Worm (Caenorhabditis elegans): ENCODE data around the gene hsp-60.
A peak's percentile ranks its signal among the peaks of the same experiment; 100 is the strongest.

Gene hsp-60

DNA sequence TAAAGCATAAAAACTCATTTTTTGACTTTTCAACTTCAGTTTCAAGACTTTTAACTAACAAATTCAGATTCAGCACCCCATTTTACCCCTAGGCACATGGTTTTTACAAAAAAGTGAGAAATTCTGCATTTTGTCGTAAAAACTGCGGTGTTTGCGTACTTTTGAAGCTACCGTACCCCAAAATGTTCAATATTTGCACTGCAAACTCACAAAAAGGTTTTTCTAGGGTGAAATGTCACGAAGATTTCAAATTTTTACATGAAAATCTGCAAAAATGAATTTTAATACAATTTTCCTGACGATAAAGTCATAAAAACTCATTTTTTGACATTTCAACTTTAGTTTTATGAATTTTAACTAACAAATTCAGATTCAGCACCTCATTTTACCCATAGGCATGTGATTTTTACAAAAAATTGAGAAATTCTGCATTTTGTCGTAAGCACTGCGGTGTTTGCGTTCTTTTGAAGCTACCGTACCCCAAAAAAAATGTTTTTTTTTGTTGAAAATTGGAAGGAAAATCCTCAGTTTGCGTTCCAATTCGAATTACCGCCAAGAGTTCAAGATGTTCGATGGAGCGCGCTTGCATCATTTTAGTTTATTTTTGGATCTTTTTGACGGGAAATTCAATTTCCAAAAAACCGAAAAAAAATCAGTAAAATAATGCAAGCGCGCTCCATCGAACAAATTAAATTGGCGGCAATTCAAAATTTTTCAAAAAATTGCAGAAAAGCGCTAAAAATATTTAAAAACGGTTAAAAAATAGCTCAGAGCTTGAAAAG is 3.1 kb upstream of the hsp-60 start (continued):
- TF ChIP-seq rpc-1 (optimal IDR thresholded peaks at IDR 0.05) (no peak), rpc-1 (tag; optimal IDR thresholded peaks at IDR 0.05) (no peak), cebp-1 (GFP tag; IDR thresholded peaks at IDR 0.05) (0 out of 2 replicates have a peak, but pooled peaks have one; percentile 7), cebp-1 (tag; optimal IDR thresholded peaks at IDR 0.05) (peak; percentile 68), ztf-22 (GFP tag; optimal IDR thresholded peaks at IDR 0.05) (no peak), snpc-3.4 (tag; optimal IDR thresholded peaks at IDR 0.05) (no peak), B0261.1 (tag; optimal IDR thresholded peaks at IDR 0.05) (peak; percentile 29), aptf-2 (GFP tag; conservative IDR thresholded peaks at IDR 0.05) (no peak), mcd-1 (GFP tag; IDR thresholded peaks at IDR 0.05) (peak; percentile 88), ceh-27 (GFP tag; optimal IDR thresholded peaks at IDR 0.05) (no peak), hsf-1 (GFP tag; IDR thresholded peaks at IDR 0.05) (peak; percentile 82), F37B4.10 (GFP tag; IDR thresholded peaks at IDR 0.05) (no peak), egl-44 (GFP tag; IDR thresholded peaks at IDR 0.05) (no peak), ztf-18 (tag; optimal IDR thresholded peaks at IDR 0.05) (peak; percentile 40), lin-40 (tag; optimal IDR thresholded peaks at IDR 0.05) (peak; percentile 43), nfya-1 (tag; optimal IDR thresholded peaks at IDR 0.05; ENCODE audit: borderline replicate concordance, insufficient read depth) (no peak), ceh-79 (tag; optimal IDR thresholded peaks at IDR 0.05) (peak; percentile 63), tlf-1 (GFP tag; optimal IDR thresholded peaks at IDR 0.05) (peak; percentile 74), madf-6 (GFP tag; IDR thresholded peaks at IDR 0.05) (peak; percentile 63), repo-1 (tag; optimal IDR thresholded peaks at IDR 0.05) (peak; percentile 93), madf-10 (tag; optimal IDR thresholded peaks at IDR 0.05) (peak; percentile 6), snpc-4 (GFP tag; optimal IDR thresholded peaks at IDR 0.05) (no peak), snpc-4 (tag; optimal IDR thresholded peaks at IDR 0.05) (peak in 1 of 4 experiments; percentile 59), Y79H2A.3 (GFP tag; conservative IDR thresholded peaks at IDR 0.05) (no peak; the same call in 1 of the 2 replicates), nfya-2 (GFP tag; IDR thresholded peaks at IDR 0.05) (peak; percentile 78), sptf-2 (GFP tag; optimal IDR thresholded peaks at IDR 0.05) (no peak), Y95B8A.8 (GFP tag; IDR thresholded peaks at IDR 0.05) (peak; percentile 56; the same call in 1 of the 2 replicates), ztf-6 (GFP tag; IDR thresholded peaks at IDR 0.05) (no peak), ccch-3 (GFP tag; optimal IDR thresholded peaks at IDR 0.05) (no peak), Y53F4B.3 (GFP tag; IDR thresholded peaks at IDR 0.05) (no peak), ceh-91 (GFP tag; IDR thresholded peaks at IDR 0.05) (no peak), let-607 (tag; optimal IDR thresholded peaks at IDR 0.05) (peak in 1 of 2 experiments; percentile 47), bed-2 (GFP tag; IDR thresholded peaks at IDR 0.05) (no peak), mel-28 (tag; optimal IDR thresholded peaks at IDR 0.05; ENCODE audit: borderline replicate concordance) (no peak), attf-6 (GFP tag; IDR thresholded peaks at IDR 0.05) (0 out of 2 replicates have a peak, but pooled peaks have one; percentile 37), tbp1 (GFP tag; optimal IDR thresholded peaks at IDR 0.05) (peak; percentile 55), ceh-40 (GFP tag; IDR thresholded peaks at IDR 0.05) (peak; percentile 55; the same call in 1 of the 2 replicates), attf-5 (GFP tag; optimal IDR thresholded peaks at IDR 0.05) (peak; percentile 64), zfh-2 (GFP tag; conservative IDR thresholded peaks at IDR 0.05) (no peak), nhr-90 (tag; optimal IDR thresholded peaks at IDR 0.05) (peak; percentile 64), him-1 (tag; optimal IDR thresholded peaks at IDR 0.05) (no peak), hmg-20 (GFP tag; IDR thresholded peaks at IDR 0.05) (no peak; the same call in 1 of the 2 replicates), rcor-1 (GFP tag; IDR thresholded peaks at IDR 0.05) (peak; percentile 47; the same call in 1 of the 2 replicates), snpc-1.3 (tag; optimal IDR thresholded peaks at IDR 0.05; ENCODE audit: insufficient read depth) (no peak), lsy-27 (tag; optimal IDR thresholded peaks at IDR 0.05; ENCODE audit: borderline replicate concordance, insufficient read depth) (no peak), madf-8 (GFP tag; conservative IDR thresholded peaks at IDR 0.05) (0 out of 2 replicates have a peak, but pooled peaks have one; percentile 7)

Data from whole organism, young adult.